Fruit fly (Drosophila melanogaster): ENCODE results near the gene Socs16D.

The Socs16D gene

DNA sequence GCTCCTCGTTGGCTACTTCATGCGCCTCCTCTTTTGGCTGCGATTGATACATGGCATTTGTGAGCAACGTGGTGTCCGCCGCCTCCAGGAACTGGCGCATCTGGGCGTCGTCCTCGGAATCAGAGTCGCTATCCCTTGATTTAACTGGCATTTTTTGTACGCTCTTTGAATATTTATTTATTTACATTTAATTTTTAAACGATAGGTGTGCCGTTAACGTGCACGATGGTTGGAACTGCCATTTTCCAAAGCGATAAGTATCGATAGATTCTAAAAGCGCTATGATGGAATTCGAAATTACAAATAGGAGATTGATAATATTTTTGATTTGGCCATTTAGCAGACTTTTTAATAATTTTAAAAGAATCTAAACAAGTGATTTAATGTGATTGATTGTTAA lies 25.1 kb upstream of the Socs16D start, which contains the start of gene CG32554 (continued):
- no peak for TF ChIP-seq CG4617 (GFP tag; optimal IDR thresholded peaks at IDR 0.05; ENCODE audit: borderline replicate concordance)
- peak; percentile 93 for TF ChIP-seq CG34224 (GFP tag; IDR thresholded peaks at IDR 0.05; ENCODE audit: partially characterized antibody)
- TF ChIP-seq CG1603 (tag; optimal IDR thresholded peaks at IDR 0.05) = peak; percentile 24
- no peak for TF ChIP-seq CG17361 (GFP tag; IDR thresholded peaks at IDR 0.05)
- TF ChIP-seq NC2β (GFP tag; optimal IDR thresholded peaks at IDR 0.05) = no peak
- TF ChIP-seq Vsx1 (GFP tag; optimal IDR thresholded peaks at IDR 0.05) = no peak
- TF ChIP-seq Lpt (GFP tag; optimal IDR thresholded peaks at IDR 0.05) = no peak
- no peak for TF ChIP-seq yki (optimal IDR thresholded peaks at IDR 0.05)
- TF ChIP-seq CG18599 (GFP tag; optimal IDR thresholded peaks at IDR 0.05) = no peak
- no peak for TF ChIP-seq Dip3 (GFP tag; optimal IDR thresholded peaks at IDR 0.05)
- no peak for TF ChIP-seq schlank (tag; optimal IDR thresholded peaks at IDR 0.05)
- no peak for TF ChIP-seq Antp (GFP tag; optimal IDR thresholded peaks at IDR 0.05)
- TF ChIP-seq bigmax (GFP tag; optimal IDR thresholded peaks at IDR 0.05) = no peak
- TF ChIP-seq Bteb2 (GFP tag; optimal IDR thresholded peaks at IDR 0.05) = no peak
- no peak for TF ChIP-seq Asciz (GFP tag; optimal IDR thresholded peaks at IDR 0.05)
- no peak for TF ChIP-seq ATbp (GFP tag; optimal IDR thresholded peaks at IDR 0.05)
- no peak for TF ChIP-seq otp (GFP tag; IDR thresholded peaks at IDR 0.05)
- TF ChIP-seq h (optimal IDR thresholded peaks at IDR 0.05) = no peak
- peak; percentile 83 for TF ChIP-seq vnd (GFP tag; IDR thresholded peaks at IDR 0.05; ENCODE audit: partially characterized antibody)
- no peak for TF ChIP-seq CG6254 (GFP tag; optimal IDR thresholded peaks at IDR 0.05)
- TF ChIP-seq knrl (GFP tag; IDR thresholded peaks at IDR 0.05; ENCODE audit: partially characterized antibody) = peak; percentile 86
- TF ChIP-seq CG8765 (GFP tag; IDR thresholded peaks at IDR 0.05) = no peak
- no peak for TF ChIP-seq CG8359 (GFP tag; optimal IDR thresholded peaks at IDR 0.05; ENCODE audit: borderline replicate concordance)
- TF ChIP-seq CTCF (GFP tag; optimal IDR thresholded peaks at IDR 0.05) = peak; percentile 35
- no peak for TF ChIP-seq CG6175 (GFP tag; IDR thresholded peaks at IDR 0.05)
- peak; percentile 96 for TF ChIP-seq CG13287 (GFP tag; IDR thresholded peaks at IDR 0.05; ENCODE audit: partially characterized antibody)
- TF ChIP-seq CG17186 (GFP tag; optimal IDR thresholded peaks at IDR 0.05) = peak; percentile 82
- TF ChIP-seq CG9876 (GFP tag; optimal IDR thresholded peaks at IDR 0.05) = no peak
- TF ChIP-seq her (GFP tag; optimal IDR thresholded peaks at IDR 0.05) = no peak
- no peak for TF ChIP-seq dmrt99B (tag; optimal IDR thresholded peaks at IDR 0.05)
- TF ChIP-seq CG1024 (GFP tag; IDR thresholded peaks at IDR 0.05) = no peak
- TF ChIP-seq tgo (GFP tag; IDR thresholded peaks at IDR 0.05) = no peak
- TF ChIP-seq ato (GFP tag; IDR thresholded peaks at IDR 0.05; ENCODE audit: partially characterized antibody) = peak; percentile 85
- no peak for TF ChIP-seq salm (tag; optimal IDR thresholded peaks at IDR 0.05)
- no peak for TF ChIP-seq PHDP (tag; optimal IDR thresholded peaks at IDR 0.05)
- no peak for TF ChIP-seq CG12744 (GFP tag; optimal IDR thresholded peaks at IDR 0.05)
- no peak for TF ChIP-seq org-1 (GFP tag; optimal IDR thresholded peaks at IDR 0.05)
- peak; percentile 39 for TF ChIP-seq CG14710 (tag; optimal IDR thresholded peaks at IDR 0.05)
- no peak for TF ChIP-seq NFAT (GFP tag; IDR thresholded peaks at IDR 0.05)
- no peak for TF ChIP-seq CG5953 (GFP tag; IDR thresholded peaks at IDR 0.05)
- TF ChIP-seq CG2875 (GFP tag; optimal IDR thresholded peaks at IDR 0.05) = no peak
- TF ChIP-seq CkIIα-i1 (GFP tag; IDR thresholded peaks at IDR 0.05) = no peak
- TF ChIP-seq CG15696 (tag; optimal IDR thresholded peaks at IDR 0.05) = no peak
- no peak for TF ChIP-seq CG6854 (GFP tag; optimal IDR thresholded peaks at IDR 0.05)
- TF ChIP-seq gfzf (GFP tag; optimal IDR thresholded peaks at IDR 0.05) = no peak
- peak; percentile 88 for TF ChIP-seq HLH4C (GFP tag; IDR thresholded peaks at IDR 0.05; ENCODE audit: partially characterized antibody)
- TF ChIP-seq CG12942 (GFP tag; optimal IDR thresholded peaks at IDR 0.05) = no peak
- no peak for TF ChIP-seq Trl (optimal IDR thresholded peaks at IDR 0.05)
- TF ChIP-seq Trl (GFP tag; optimal IDR thresholded peaks at IDR 0.05) = no peak
- no peak for TF ChIP-seq CG4730 (GFP tag; IDR thresholded peaks at IDR 0.05)
- no peak for TF ChIP-seq CG15269 (tag; optimal IDR thresholded peaks at IDR 0.05)
- TF ChIP-seq kni (GFP tag; optimal IDR thresholded peaks at IDR 0.05) = no peak
- peak; percentile 75 for TF ChIP-seq phol (tag; optimal IDR thresholded peaks at IDR 0.05)
